Worm (Caenorhabditis elegans) whole organism, midembryonic: ENCODE results near the gene C28H8.8.

Source experiments
- T22C8.4 ChIP-seq: fragments of 200-800 bp; sonication (Bioruptor generic); IDR thresholded peaks from 2 replicates; pipeline ENCODE4 v1.3.6; 2022; ENCODE audit warnings: missing genetic modification characterization, missing compliant biosample characterization
- cog-1 ChIP-seq: sonication (generic microtip); optimal IDR thresholded peaks from 2 replicates; lab custom pipeline; 2016; ENCODE audit warnings: missing genetic modification characterization, missing compliant biosample characterization
- flt-1 ChIP-seq: fragments of 200-800 bp; sonication (Bioruptor generic); IDR thresholded peaks from 2 replicates; pipeline ENCODE4 v1.3.6; 2022; ENCODE audit warnings: missing genetic modification characterization, missing compliant biosample characterization
- klf-2 ChIP-seq: fragments of 200-800 bp; sonication (Bioruptor generic); conservative IDR thresholded peaks from 2 replicates; pipeline ENCODE4 v1.3.6; 2022; ENCODE audit warnings: missing genetic modification reagents, missing genetic modification characterization, missing compliant biosample characterization
- med-1 ChIP-seq: sonication (generic microtip); optimal IDR thresholded peaks from 2 replicates; lab custom pipeline; 2017; ENCODE audit warnings: missing genetic modification characterization, mild to moderate bottlenecking, missing compliant biosample characterization, antibody characterized with exemption, missing genetic modification reagents; ENCODE audit not compliant: insufficient read depth
- ref-1 ChIP-seq: fragments of 200-800 bp; sonication (Bioruptor generic); conservative IDR thresholded peaks from 2 replicates; pipeline ENCODE4 v1.3.6; 2022; ENCODE audit warnings: missing genetic modification reagents, missing genetic modification characterization, missing compliant biosample characterization
- tab-1 ChIP-seq: fragments of 200-800 bp; sonication (Bioruptor generic); IDR thresholded peaks from 2 replicates; pipeline ENCODE4 v1.3.6; 2022; ENCODE audit warnings: missing genetic modification characterization, missing compliant biosample characterization
- ztf-23 ChIP-seq: fragments of 200-800 bp; sonication (Bioruptor generic); IDR thresholded peaks from 2 replicates; pipeline ENCODE4 v1.3.6; 2022; ENCODE audit warnings: missing genetic modification reagents, missing genetic modification characterization, missing compliant biosample characterization
- ztf-29 ChIP-seq: fragments of 200-800 bp; sonication (Bioruptor generic); IDR thresholded peaks from 2 replicates; pipeline ENCODE4 v1.3.6; 2022; ENCODE audit warnings: missing genetic modification reagents, missing genetic modification characterization, missing compliant biosample characterization

Gene C28H8.8

DNA sequence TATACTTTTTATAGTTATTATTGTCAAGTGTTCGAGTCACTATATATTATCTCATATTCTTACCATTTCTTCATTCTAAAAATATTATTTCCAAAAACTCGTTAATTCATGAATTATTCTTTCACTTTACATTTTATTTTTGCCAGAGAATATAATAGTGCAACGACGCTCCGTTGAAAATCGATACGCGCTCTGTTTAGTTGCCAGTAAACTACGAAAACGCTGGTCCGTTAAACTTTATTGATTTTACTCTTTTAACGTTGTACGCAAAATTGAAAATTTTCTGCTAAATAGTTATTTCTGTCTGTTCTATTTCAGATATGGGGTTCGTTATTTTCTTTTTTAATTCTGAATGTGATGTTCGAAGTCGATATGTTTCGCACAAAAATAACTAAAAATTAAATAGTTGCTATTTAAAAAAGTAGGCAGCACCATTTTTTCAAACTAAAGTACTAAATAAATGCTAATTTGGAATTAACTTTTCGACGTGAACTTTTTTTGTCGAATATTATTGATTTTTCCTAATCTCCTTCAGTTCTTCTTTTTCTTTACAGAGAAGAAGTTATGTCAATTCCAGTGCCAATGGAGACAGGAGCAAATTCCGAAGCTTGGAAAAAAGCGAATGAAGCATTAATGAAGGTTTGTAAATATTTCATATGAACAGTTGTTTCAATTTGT, 9.1 kb downstream of the C28H8.8 start, which contains the start of gene hpo-10:
hpo-10 (plus strand) TSS at position 199 of the 678 bp plus-strand sequence.
- TF ChIP-seq cog-1 (tag; lab: Kevin White, UChicago) (no peak), med-1 (GFP tag; lab: Kevin White, UChicago) (no peak), T22C8.4 (GFP tag; lab: Robert Waterston, UW) (peak; percentile 56), tab-1 (no peak), flt-1 (GFP tag; lab: Robert Waterston, UW) (no peak), ztf-23 (no peak), klf-2 (no peak)

DNA sequence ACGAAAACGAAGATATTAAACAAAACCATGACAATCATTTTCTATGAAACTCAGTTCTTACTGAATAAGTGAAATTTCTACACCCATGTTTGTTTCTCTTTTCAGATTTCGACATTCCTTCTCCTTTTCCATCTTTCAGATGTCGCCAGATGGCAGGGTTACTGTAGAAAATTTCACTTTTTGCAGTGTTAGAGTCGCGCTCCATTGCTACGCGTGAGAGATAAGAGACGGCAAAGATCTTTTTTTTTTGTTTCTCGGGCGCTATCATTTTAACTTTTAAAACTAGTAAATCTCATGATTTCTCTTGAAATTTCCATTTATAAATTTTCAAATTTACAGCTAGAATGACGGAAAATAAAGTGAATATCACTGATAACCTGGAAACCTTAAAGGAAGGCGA, 10.4 kb downstream of the C28H8.8 start, which contains the start of the genes mig-21 and F01F1.2:
mig-21 (minus strand) TSS at position 166 of the 400 bp plus-strand sequence.
F01F1.2 (plus strand) TSS at position 340 of the 400 bp plus-strand sequence.
- no peak for TF ChIP-seq cog-1 (tag; lab: Kevin White, UChicago)
- TF ChIP-seq ref-1 (GFP tag; lab: Robert Waterston, UW), result no peak
- no peak for TF ChIP-seq klf-2
- no peak for TF ChIP-seq flt-1 (GFP tag; lab: Robert Waterston, UW)
- TF ChIP-seq med-1 (GFP tag; lab: Kevin White, UChicago), result no peak
- TF ChIP-seq ztf-23, result no peak
- no peak for TF ChIP-seq ztf-29 (GFP tag; lab: Robert Waterston, UW)

DNA sequence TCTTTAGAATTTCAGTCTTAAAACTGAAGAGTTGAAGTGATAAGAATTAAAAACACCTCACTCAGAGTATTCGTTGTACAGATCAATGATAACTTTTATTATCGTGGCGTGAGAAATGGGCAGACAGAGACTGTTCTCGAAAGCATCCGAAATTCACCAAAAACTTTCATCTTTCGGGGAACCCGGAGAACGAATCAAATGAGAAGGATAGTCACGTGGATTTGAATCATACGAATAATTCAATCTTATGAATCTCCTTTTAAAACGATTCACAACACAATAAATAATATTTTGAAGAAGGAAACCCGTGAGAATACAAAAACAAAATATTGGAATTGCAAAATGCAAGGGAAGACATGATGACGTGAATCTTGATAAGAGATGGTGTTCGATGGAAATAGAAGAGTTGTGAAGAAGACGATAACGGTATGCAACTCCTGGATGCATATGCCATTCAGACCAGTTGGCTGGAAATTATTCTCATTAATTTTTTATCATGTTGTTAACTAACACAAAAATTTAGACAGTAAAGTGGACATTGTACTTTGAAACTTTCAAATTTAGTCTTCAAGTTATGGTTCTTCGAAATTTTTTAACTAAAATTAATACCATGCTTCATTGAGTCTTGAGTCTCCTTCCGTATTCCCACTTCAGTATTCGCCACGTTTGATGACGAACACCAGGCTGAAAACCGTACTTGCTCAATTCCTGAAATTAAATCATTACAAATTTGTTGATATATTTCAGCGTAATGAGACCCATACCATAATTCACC, 11.5 kb downstream of the C28H8.8 start:
- no peak for TF ChIP-seq tab-1
- no peak for TF ChIP-seq ztf-29 (GFP tag; lab: Robert Waterston, UW)
- TF ChIP-seq klf-2, result no peak
- no peak for TF ChIP-seq T22C8.4 (GFP tag; lab: Robert Waterston, UW)
- TF ChIP-seq ztf-23, result no peak

DNA sequence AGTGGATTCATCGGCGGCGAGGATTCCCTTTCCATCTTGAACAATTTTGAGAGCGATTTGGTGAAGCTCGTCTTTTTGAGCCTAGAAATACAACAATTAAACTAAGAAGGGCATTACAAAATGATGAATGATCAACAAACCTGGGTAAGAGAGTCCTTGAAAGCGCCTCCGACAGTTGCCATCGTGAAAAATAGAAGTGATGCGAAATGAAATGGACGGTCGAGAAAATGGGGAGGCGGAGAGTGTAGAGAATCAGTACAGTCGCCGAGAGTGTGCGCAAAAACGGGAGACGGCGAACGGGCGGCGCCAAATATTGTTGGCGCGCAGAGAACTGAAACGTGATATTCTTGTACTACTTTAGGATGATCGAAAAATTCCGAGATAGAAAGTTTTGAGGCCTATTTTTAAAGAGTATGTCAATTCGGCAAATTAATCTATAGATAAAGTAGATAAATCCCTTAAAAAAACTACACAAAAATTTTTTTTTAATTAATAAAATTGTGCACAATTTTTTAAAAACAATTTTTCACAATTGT, 12.4 kb downstream of the C28H8.8 start, which contains the start of gene aldo-2:
aldo-2 (minus strand) TSS at position 486 of the 536 bp plus-strand sequence.
- TF ChIP-seq ref-1 (GFP tag; lab: Robert Waterston, UW), result no peak
- TF ChIP-seq flt-1 (GFP tag; lab: Robert Waterston, UW), result no peak
- no peak for TF ChIP-seq ztf-23
- no peak for TF ChIP-seq T22C8.4 (GFP tag; lab: Robert Waterston, UW)
- no peak for TF ChIP-seq cog-1 (tag; lab: Kevin White, UChicago)
- TF ChIP-seq tab-1, result no peak

DNA sequence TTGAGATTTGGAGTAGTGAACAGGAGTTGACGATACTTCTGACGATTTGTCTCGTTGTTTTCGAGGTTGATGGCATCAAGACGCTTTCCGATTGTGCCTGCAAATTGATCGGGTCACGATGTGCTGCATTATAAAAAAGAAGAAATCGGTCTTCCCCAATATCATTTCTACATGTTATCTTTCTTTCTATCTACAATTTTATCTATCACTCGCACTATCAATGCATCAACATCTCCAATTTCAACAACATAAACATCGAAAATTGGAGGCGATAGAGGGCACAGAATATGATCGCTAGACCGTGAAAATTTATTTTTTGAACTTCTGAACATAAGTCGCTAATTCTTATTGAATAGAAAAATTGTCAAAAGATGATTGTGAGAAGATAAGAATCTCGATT, 12.9 kb downstream of the C28H8.8 start:
- TF ChIP-seq klf-2, result no peak
- no peak for TF ChIP-seq ref-1 (GFP tag; lab: Robert Waterston, UW)
- TF ChIP-seq flt-1 (GFP tag; lab: Robert Waterston, UW), result no peak
- TF ChIP-seq cog-1 (tag; lab: Kevin White, UChicago), result no peak

DNA sequence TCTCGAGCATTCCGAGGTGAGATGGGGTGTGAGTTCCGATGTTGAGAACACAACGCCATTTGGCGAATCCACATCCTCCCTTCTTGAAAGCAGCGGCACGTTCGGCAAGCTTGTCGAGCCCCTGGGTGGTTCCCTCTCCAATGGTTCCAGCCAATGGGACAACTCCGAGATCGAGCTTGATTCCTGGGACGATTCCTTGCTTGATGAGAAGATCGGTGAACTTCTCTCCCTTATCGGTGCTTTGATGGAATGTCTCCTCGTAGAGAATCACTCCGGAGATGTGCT, 13.2 kb downstream of the C28H8.8 start:
- TF ChIP-seq med-1 (GFP tag; lab: Kevin White, UChicago), result no peak
- TF ChIP-seq ref-1 (GFP tag; lab: Robert Waterston, UW), result no peak
- no peak for TF ChIP-seq klf-2
- TF ChIP-seq tab-1, result no peak
- no peak for TF ChIP-seq ztf-23
- TF ChIP-seq T22C8.4 (GFP tag; lab: Robert Waterston, UW), result no peak
- no peak for TF ChIP-seq ztf-29 (GFP tag; lab: Robert Waterston, UW)
- TF ChIP-seq flt-1 (GFP tag; lab: Robert Waterston, UW), result no peak
- TF ChIP-seq cog-1 (tag; lab: Kevin White, UChicago), result no peak

DNA sequence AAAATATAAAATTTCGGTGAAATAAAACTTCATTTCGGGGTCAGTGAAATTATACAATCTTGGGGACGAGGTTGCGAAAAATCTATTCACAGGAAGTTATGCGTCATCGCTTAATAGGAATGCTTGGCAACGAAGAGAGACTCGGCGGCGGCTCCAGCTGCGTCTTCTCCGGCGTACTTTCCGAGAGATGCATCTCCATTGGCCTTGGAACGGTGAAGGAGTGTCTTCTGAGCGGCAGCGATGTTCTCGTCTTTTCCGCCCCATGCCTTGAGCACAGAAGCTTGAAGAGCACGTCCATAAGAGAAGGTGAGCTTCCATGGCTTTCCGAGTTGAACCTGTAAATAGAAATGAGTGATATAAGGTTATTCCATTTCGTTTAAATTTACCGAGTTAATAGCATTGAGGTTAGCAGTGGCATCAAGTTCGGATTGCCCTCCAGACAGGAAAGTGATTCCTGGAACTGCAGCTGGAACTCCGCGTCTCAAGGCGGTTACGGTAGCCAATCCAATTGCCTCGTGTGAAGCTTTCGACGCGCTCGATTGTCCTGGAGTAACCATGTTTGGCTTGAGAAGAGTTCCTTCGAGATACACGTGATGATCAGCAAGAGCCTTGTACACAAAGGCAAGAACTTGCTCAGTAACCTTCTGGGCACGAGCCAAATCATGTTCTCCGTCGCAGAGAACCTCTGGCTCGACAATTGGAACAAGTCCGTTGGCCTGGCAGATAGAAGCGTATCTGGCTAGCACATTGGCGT, 13.7 kb downstream of the C28H8.8 start:
- TF ChIP-seq ztf-29 (GFP tag; lab: Robert Waterston, UW), result no peak
- TF ChIP-seq med-1 (GFP tag; lab: Kevin White, UChicago), result no peak
- TF ChIP-seq T22C8.4 (GFP tag; lab: Robert Waterston, UW), result no peak
- no peak for TF ChIP-seq ztf-23
- no peak for TF ChIP-seq klf-2
- TF ChIP-seq ref-1 (GFP tag; lab: Robert Waterston, UW), result no peak
- TF ChIP-seq cog-1 (tag; lab: Kevin White, UChicago), result no peak
- TF ChIP-seq flt-1 (GFP tag; lab: Robert Waterston, UW), result no peak
- no peak for TF ChIP-seq tab-1

DNA sequence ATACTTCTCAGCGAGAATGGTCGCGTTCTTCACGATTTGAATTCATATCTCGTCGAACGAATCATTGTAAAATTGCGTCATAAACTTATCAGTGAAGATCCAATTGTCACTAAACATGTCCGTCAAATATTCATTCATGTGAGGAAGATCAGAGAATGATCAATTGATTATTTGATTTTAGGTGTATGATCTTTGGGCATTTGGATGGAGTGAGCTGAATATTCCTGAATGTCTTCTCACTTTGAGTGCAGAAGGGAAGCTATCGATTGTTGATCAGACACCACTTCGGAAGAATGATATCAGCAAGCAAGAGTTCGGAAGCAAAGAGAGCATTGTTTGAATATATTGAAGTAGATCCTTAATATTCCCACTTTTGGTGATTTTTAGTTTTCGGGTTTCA, 14.3 kb downstream of the C28H8.8 start:
- TF ChIP-seq ztf-29 (GFP tag; lab: Robert Waterston, UW) (no peak), med-1 (GFP tag; lab: Kevin White, UChicago) (no peak), tab-1 (no peak), ref-1 (GFP tag; lab: Robert Waterston, UW) (no peak), T22C8.4 (GFP tag; lab: Robert Waterston, UW) (no peak), cog-1 (tag; lab: Kevin White, UChicago) (no peak), klf-2 (no peak)

DNA sequence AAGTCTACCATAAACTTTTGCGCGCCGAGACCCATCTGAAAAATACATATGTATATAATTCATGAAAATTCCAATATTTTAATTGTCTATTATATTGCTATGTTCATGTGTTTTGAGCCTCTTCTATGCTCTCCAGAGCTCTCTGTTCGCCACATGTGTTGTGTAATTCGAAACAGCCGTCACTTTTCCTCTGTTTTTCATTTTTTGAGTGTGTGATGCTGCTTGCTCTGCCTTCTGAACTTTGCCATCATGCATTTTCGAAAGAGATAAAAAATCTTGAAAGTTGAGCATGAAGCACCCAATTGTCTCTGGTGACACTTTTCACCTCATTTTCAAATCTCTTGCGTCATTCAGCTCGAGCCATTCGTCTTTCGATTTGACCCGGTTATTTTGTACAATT, 16.3 kb downstream of the C28H8.8 start:
- TF ChIP-seq T22C8.4 (GFP tag; lab: Robert Waterston, UW) (no peak), flt-1 (GFP tag; lab: Robert Waterston, UW) (no peak), ref-1 (GFP tag; lab: Robert Waterston, UW) (no peak), klf-2 (no peak), cog-1 (tag; lab: Kevin White, UChicago) (no peak), ztf-23 (no peak), med-1 (GFP tag; lab: Kevin White, UChicago) (no peak), ztf-29 (GFP tag; lab: Robert Waterston, UW) (no peak), tab-1 (no peak)
